Worm (Caenorhabditis elegans): ENCODE measurements around the gene ZK1127.4.

DNA sequence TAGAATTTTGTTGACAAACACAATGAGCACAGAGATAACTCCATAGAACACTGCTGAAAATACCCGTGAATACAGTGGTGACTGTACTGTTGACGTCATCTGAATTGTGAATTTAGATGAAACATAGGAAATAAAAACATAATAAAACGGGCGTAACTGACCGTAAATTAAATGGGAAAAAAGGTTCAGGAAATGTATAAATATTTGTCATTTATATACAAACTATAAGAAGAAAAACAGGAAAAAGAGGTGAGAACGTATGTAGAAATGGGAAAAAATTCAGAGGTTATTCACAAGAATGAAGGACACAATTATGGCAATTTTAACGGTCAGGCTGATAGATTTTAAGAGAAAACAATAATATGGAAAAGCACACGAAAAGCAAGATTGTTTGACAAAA lies 41.2 kb upstream of the ZK1127.4 start, which contains the start of gene sqv-7:
- TF ChIP-seq hpl-2 (GFP tag; optimal IDR thresholded peaks at IDR 0.05) (no peak), sox-4 (tag; optimal IDR thresholded peaks at IDR 0.05) (no peak), mep-1 (tag; optimal IDR thresholded peaks at IDR 0.05) (no peak), fos-1 (tag; optimal IDR thresholded peaks at IDR 0.05) (no peak)

Data from whole organism, L1 larva.